Worm (Caenorhabditis elegans) whole organism, L4 larva: Measurements from ENCODE around the gene Y17D7C.2.

Experiments
- egl-43 ChIP-seq: fragments of 200-800 bp; sonication (Bioruptor generic); IDR thresholded peaks from 2 replicates; pipeline ENCODE4 v1.3.6; 2022; ENCODE audit warnings: missing genetic modification reagents, missing genetic modification characterization, missing compliant biosample characterization
- nhr-11 ChIP-seq: fragments of 150-350 bp; optimal IDR thresholded peaks from 2 replicates; lab custom pipeline; 2014; ENCODE audit warnings: missing biosample characterization, missing genetic modification characterization
- nhr-76 ChIP-seq: fragments of 150-350 bp; optimal IDR thresholded peaks from 2 replicates; lab custom pipeline; 2014; ENCODE audit warnings: missing biosample characterization, missing genetic modification characterization

DNA sequence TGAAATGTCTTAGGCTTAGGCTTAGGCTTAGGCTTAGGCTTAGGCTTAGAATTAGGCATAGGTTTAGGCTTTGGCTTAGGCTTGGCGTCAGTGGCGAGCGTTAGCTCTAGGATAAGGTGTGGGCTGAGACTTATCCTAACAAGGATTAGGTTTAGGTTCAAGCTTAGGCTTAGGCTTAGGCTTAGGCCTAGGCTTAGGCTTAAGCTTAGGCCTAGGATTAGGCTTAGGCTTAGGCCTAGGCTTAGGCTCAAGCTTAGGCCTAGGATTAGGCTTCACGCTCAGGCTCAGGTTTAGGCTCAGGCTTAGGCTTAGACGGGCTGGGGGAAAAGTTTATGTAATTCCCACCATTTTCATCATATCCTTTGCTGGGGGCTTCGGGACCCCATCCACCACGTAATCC, 14.2 kb upstream of the Y17D7C.2 start:
- no peak for TF ChIP-seq egl-43
- no peak for TF ChIP-seq nhr-11 (tag; lab: Kevin White, UChicago)
- no peak for TF ChIP-seq nhr-76
